Fruit fly (Drosophila melanogaster) whole organism: ENCODE results near the gene dbf.

Experiments
- CG8478 ChIP-seq: fragments of >200 bp; optimal IDR thresholded peaks from 2 replicates; lab custom pipeline; 2018; ENCODE audit warnings: inconsistent platforms
- Dll ChIP-seq: fragments of >200 bp; optimal IDR thresholded peaks from 2 replicates; lab custom pipeline; 2017
- EcR ChIP-seq, 2 experiments: fragments of >200 bp; optimal IDR thresholded peaks; 2 replicates each; lab custom pipeline; 2017; ENCODE audit warnings: missing biosample characterization in 2 of 2, missing genetic modification characterization in 2 of 2, missing genetic modification reagents in 2 of 2
- pan ChIP-seq: fragments of >200 bp; optimal IDR thresholded peaks from 2 replicates; lab custom pipeline; 2017
- psq ChIP-seq: fragments of >200 bp; optimal IDR thresholded peaks from 2 replicates; lab custom pipeline; 2017
- usp ChIP-seq: fragments of >200 bp; optimal IDR thresholded peaks from 2 replicates; lab custom pipeline; 2017; ENCODE audit warnings: missing biosample characterization, missing genetic modification characterization, mixed read lengths

DNA sequence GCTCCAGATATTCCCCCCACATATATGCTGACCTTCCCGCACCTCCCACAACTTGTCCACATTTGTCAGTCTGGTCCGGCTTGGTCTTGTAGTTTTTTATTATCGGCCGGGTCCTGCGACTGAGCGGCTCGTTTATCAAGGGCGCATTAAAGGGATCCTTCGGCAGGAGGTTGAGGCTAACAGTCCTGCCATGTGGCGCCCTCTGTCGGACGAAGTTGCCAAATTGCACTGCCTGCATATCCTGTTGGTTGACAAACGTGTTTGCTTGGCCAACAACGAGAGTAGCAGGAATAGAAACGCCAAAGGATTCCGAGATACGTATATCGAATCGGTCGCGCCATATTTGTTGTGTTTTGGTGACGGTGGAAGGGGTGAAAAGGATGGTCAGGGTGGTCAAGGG is 47.8 kb upstream of the dbf start:
- TF ChIP-seq psq (lab: Kevin White, UChicago): no peak
- no peak for TF ChIP-seq EcR (GFP tag; optimal IDR thresholded peaks at IDR 0.05; lab: Kevin White, UChicago)
- no peak for TF ChIP-seq pan (lab: Kevin White, UChicago)
- no peak for TF ChIP-seq usp (GFP tag; lab: Kevin White, UChicago)
- TF ChIP-seq CG8478 (lab: Kevin White, UChicago): no peak
- TF ChIP-seq Dll: no peak
